Worm (Caenorhabditis elegans) whole organism, L3 larva: ENCODE data around the gene K08H2.10.

Experiments
- hmg-11 ChIP-seq: sonication (generic microtip); optimal IDR thresholded peaks from 2 replicates; lab custom pipeline; 2016; ENCODE audit warnings: missing genetic modification characterization, missing compliant biosample characterization
- lsy-12 ChIP-seq: sonication (generic microtip); optimal IDR thresholded peaks from 2 replicates; lab custom pipeline; 2016; ENCODE audit warnings: mild to moderate bottlenecking, missing genetic modification characterization, missing compliant biosample characterization
- nfya-1 ChIP-seq: sonication (generic microtip); optimal IDR thresholded peaks from 2 replicates; lab custom pipeline; 2017; ENCODE audit warnings: missing genetic modification characterization, mild to moderate bottlenecking, missing compliant biosample characterization, antibody characterized with exemption, moderate library complexity; ENCODE audit not compliant: insufficient read depth
- nhr-23 ChIP-seq: fragments of 150-350 bp; optimal IDR thresholded peaks from 2 replicates; lab custom pipeline; 2014; ENCODE audit warnings: missing biosample characterization, missing genetic modification reagents, missing genetic modification characterization
- nhr-43 ChIP-seq: sonication (generic microtip); optimal IDR thresholded peaks from 2 replicates; lab custom pipeline; 2016; ENCODE audit warnings: mild to moderate bottlenecking, missing genetic modification characterization, missing compliant biosample characterization; ENCODE audit not compliant: poor library complexity, severe bottlenecking
- nhr-76 ChIP-seq: fragments of 150-350 bp; sonication (generic microtip); optimal IDR thresholded peaks from 5 replicates; lab custom pipeline; 2014; ENCODE audit warnings: missing biosample characterization, missing genetic modification characterization
- zag-1 ChIP-seq: fragments of 150-350 bp; optimal IDR thresholded peaks from 2 replicates; lab custom pipeline; 2014; ENCODE audit warnings: missing biosample characterization, missing genetic modification characterization

Gene K08H2.10

ce11 chrX:13307852-13308251 is 50.2 kb downstream of the K08H2.10 start:
- TF ChIP-seq nfya-1 (tag; lab: Kevin White, UChicago) = peak; percentile 8
- TF ChIP-seq nhr-43 (tag; lab: Kevin White, UChicago) = peak; percentile 7
- TF ChIP-seq nhr-76 = no peak

- TF ChIP-seq nfya-1 (tag; lab: Kevin White, UChicago) (no peak), lsy-12 (tag; lab: Kevin White, UChicago) (no peak), nhr-23 (tag; lab: Kevin White, UChicago) (no peak), hmg-11 (no peak), zag-1 (tag; lab: Kevin White, UChicago) (no peak)
Measured at ce11 chrX:13308745-13309144, 51.1 kb downstream of the K08H2.10 start, which contains the start of gene srxa-8. TSS of gene srxa-8 (minus strand) at chrX:13308845.
